Fruit fly (Drosophila melanogaster) whole organism, embryonic: Measurements from ENCODE around the gene aqz.

Experiments used
- Adf1 ChIP-seq: fragments of 200-800 bp; sonication (Bioruptor generic); IDR thresholded peaks from 2 replicates; pipeline ENCODE4 v1.3.6; 2022; ENCODE audit warnings: missing biosample characterization, missing genetic modification characterization
- Asciz ChIP-seq: fragments of 200-800 bp; sonication (Bioruptor generic); optimal IDR thresholded peaks from 2 replicates; lab custom pipeline; 2017; ENCODE audit warnings: missing biosample characterization, mild to moderate bottlenecking, missing genetic modification characterization, missing genetic modification reagents
- B-H2 ChIP-seq: fragments of 200-800 bp; sonication (Bioruptor generic); optimal IDR thresholded peaks from 2 replicates; lab custom pipeline; 2018; ENCODE audit warnings: missing biosample characterization, mild to moderate bottlenecking, missing genetic modification characterization
- CG11093 ChIP-seq: fragments of 200-800 bp; sonication (Bioruptor generic); IDR thresholded peaks from 3 replicates; pipeline ENCODE4 v1.3.6; 2022; ENCODE audit warnings: missing biosample characterization, missing genetic modification characterization
- CG12769 ChIP-seq: fragments of 200-800 bp; sonication (Bioruptor generic); optimal IDR thresholded peaks from 2 replicates; lab custom pipeline; 2019; ENCODE audit warnings: missing biosample characterization, mild to moderate bottlenecking, missing genetic modification characterization, moderate library complexity
- CG14014 ChIP-seq: fragments of 200-800 bp; sonication (Bioruptor generic); IDR thresholded peaks from 2 replicates; pipeline ENCODE4 v1.3.6; 2022; ENCODE audit warnings: missing biosample characterization, missing genetic modification characterization
- CG15269 ChIP-seq: fragments of 200-800 bp; sonication (Bioruptor generic); optimal IDR thresholded peaks from 2 replicates; lab custom pipeline; 2018; ENCODE audit warnings: missing biosample characterization, mild to moderate bottlenecking, missing genetic modification characterization, moderate library complexity
- CG18599 ChIP-seq: fragments of 200-800 bp; sonication (Bioruptor generic); optimal IDR thresholded peaks from 3 replicates; lab custom pipeline; 2017; ENCODE audit warnings: missing biosample characterization, missing genetic modification characterization, mild to moderate bottlenecking, moderate library complexity, missing genetic modification reagents
- CG4820 ChIP-seq: fragments of 200-800 bp; sonication (Bioruptor generic); optimal IDR thresholded peaks from 3 replicates; lab custom pipeline; 2016; ENCODE audit warnings: missing biosample characterization, missing genetic modification characterization
- CG6254 ChIP-seq: fragments of 200-800 bp; sonication (Bioruptor generic); optimal IDR thresholded peaks from 3 replicates; lab custom pipeline; 2017; ENCODE audit warnings: mild to moderate bottlenecking, missing biosample characterization, missing genetic modification reagents, missing genetic modification characterization
- CG6654 ChIP-seq: fragments of 200-800 bp; sonication (Bioruptor generic); optimal IDR thresholded peaks from 2 replicates; lab custom pipeline; 2017; ENCODE audit warnings: missing biosample characterization, mild to moderate bottlenecking, missing genetic modification characterization
- CG6765 ChIP-seq: fragments of 200-800 bp; sonication (Bioruptor generic); optimal IDR thresholded peaks from 3 replicates; lab custom pipeline; 2017; ENCODE audit warnings: missing biosample characterization, mild to moderate bottlenecking, missing genetic modification characterization
- CG7963 ChIP-seq: fragments of 200-800 bp; sonication (Bioruptor generic); IDR thresholded peaks from 3 replicates; pipeline ENCODE4 v1.3.6; 2022; ENCODE audit warnings: missing biosample characterization, missing genetic modification characterization; ENCODE audit not compliant: partially characterized antibody
- CG7987 ChIP-seq: fragments of 200-800 bp; sonication (Bioruptor generic); optimal IDR thresholded peaks from 2 replicates; lab custom pipeline; 2018; ENCODE audit warnings: missing biosample characterization, mild to moderate bottlenecking, missing genetic modification characterization, moderate library complexity
- CG8089 ChIP-seq: fragments of 200-800 bp; sonication (Bioruptor generic); optimal IDR thresholded peaks from 3 replicates; lab custom pipeline; 2016; ENCODE audit warnings: missing biosample characterization, missing genetic modification characterization
- CG8290 ChIP-seq, 3 experiments: fragments of 200-800 bp; sonication (Bioruptor generic); optimal IDR thresholded peaks; 2 replicates each; lab custom pipeline; 2016 to 2019; ENCODE audit warnings: missing biosample characterization in 3 of 3, missing genetic modification characterization in 3 of 3, mild to moderate bottlenecking in 2 of 3, moderate library complexity in 1 of 3
- CG8478 ChIP-seq: fragments of >200 bp; optimal IDR thresholded peaks from 2 replicates; lab custom pipeline; 2018
- CoRest ChIP-seq: fragments of 200-800 bp; sonication (Bioruptor generic); optimal IDR thresholded peaks from 3 replicates; lab custom pipeline; 2018; ENCODE audit warnings: missing biosample characterization, mild to moderate bottlenecking, missing genetic modification characterization, moderate library complexity
- CrebB ChIP-seq: fragments of 200-800 bp; sonication (Bioruptor generic); optimal IDR thresholded peaks from 3 replicates; lab custom pipeline; 2018; ENCODE audit warnings: missing biosample characterization, mild to moderate bottlenecking, missing genetic modification characterization
- Drgx ChIP-seq: fragments of 200-800 bp; sonication (Bioruptor generic); IDR thresholded peaks from 2 replicates; pipeline ENCODE4 v1.3.6; 2022; ENCODE audit warnings: missing biosample characterization, missing genetic modification characterization
- Sox100B ChIP-seq: fragments of 200-800 bp; sonication (Bioruptor generic); optimal IDR thresholded peaks from 3 replicates; lab custom pipeline; 2018; ENCODE audit warnings: missing biosample characterization, mild to moderate bottlenecking, missing genetic modification characterization
- ara ChIP-seq: fragments of 200-800 bp; sonication (Bioruptor generic); IDR thresholded peaks from 2 replicates; pipeline ENCODE4 v1.3.6; 2022; ENCODE audit warnings: missing biosample characterization, missing genetic modification characterization
- cad ChIP-seq: fragments of >200 bp; optimal IDR thresholded peaks from 2 replicates; lab custom pipeline; 2017; ENCODE audit warnings: missing biosample characterization, missing genetic modification characterization
- chm ChIP-seq: fragments of 200-800 bp; sonication (Bioruptor generic); IDR thresholded peaks from 2 replicates; pipeline ENCODE4 v1.3.6; 2022; ENCODE audit warnings: missing biosample characterization, missing genetic modification characterization
- ci ChIP-seq: fragments of 200-800 bp; sonication (Bioruptor generic); IDR thresholded peaks from 3 replicates; pipeline ENCODE4 v1.3.6; 2022; ENCODE audit warnings: missing biosample characterization, missing genetic modification characterization
- cwo ChIP-seq: fragments of 200-800 bp; sonication (Bioruptor generic); optimal IDR thresholded peaks from 3 replicates; lab custom pipeline; 2017; ENCODE audit warnings: missing biosample characterization, missing genetic modification characterization, mild to moderate bottlenecking, moderate library complexity, missing genetic modification reagents
- fu2 ChIP-seq: fragments of 200-800 bp; sonication (Bioruptor generic); optimal IDR thresholded peaks from 2 replicates; lab custom pipeline; 2016; ENCODE audit warnings: missing biosample characterization, missing genetic modification characterization
- grn ChIP-seq: fragments of 200-800 bp; sonication (Bioruptor generic); optimal IDR thresholded peaks from 3 replicates; lab custom pipeline; 2017; ENCODE audit warnings: missing biosample characterization, missing genetic modification characterization
- gro ChIP-seq: fragments of 200-800 bp; sonication (Bioruptor generic); optimal IDR thresholded peaks from 2 replicates; lab custom pipeline; 2016; ENCODE audit warnings: missing biosample characterization, missing genetic modification characterization
- gsb-n ChIP-seq: fragments of 200-800 bp; sonication (Bioruptor generic); optimal IDR thresholded peaks from 3 replicates; lab custom pipeline; 2018; ENCODE audit warnings: missing biosample characterization, mild to moderate bottlenecking, missing genetic modification characterization
- hbn ChIP-seq: fragments of 200-800 bp; sonication (Bioruptor generic); IDR thresholded peaks from 2 replicates; pipeline ENCODE4 v1.3.6; 2022; ENCODE audit warnings: missing biosample characterization, missing genetic modification characterization; ENCODE audit not compliant: partially characterized antibody
- her ChIP-seq: fragments of 200-800 bp; sonication (Bioruptor generic); optimal IDR thresholded peaks from 2 replicates; lab custom pipeline; 2016; ENCODE audit warnings: missing biosample characterization, missing genetic modification characterization
- mirr ChIP-seq: fragments of 200-800 bp; sonication (Bioruptor generic); optimal IDR thresholded peaks from 3 replicates; lab custom pipeline; 2018; ENCODE audit warnings: missing biosample characterization, mild to moderate bottlenecking, missing genetic modification characterization
- nau ChIP-seq: fragments of 200-800 bp; sonication (Bioruptor generic); optimal IDR thresholded peaks from 3 replicates; lab custom pipeline; 2017; ENCODE audit warnings: missing biosample characterization, mild to moderate bottlenecking, missing genetic modification characterization, missing genetic modification reagents
- sd ChIP-seq: fragments of 200-800 bp; sonication (Bioruptor generic); optimal IDR thresholded peaks from 3 replicates; lab custom pipeline; 2018; ENCODE audit warnings: missing biosample characterization, mild to moderate bottlenecking, missing genetic modification characterization, moderate library complexity
- shn ChIP-seq: fragments of 200-800 bp; sonication (Bioruptor generic); optimal IDR thresholded peaks from 3 replicates; lab custom pipeline; 2016; ENCODE audit warnings: missing biosample characterization, missing genetic modification characterization
- sug ChIP-seq: fragments of 200-800 bp; optimal IDR thresholded peaks from 2 replicates; lab custom pipeline; 2019; ENCODE audit warnings: missing biosample characterization, mild to moderate bottlenecking, missing genetic modification characterization, moderate library complexity
- ttk ChIP-seq: fragments of 200-800 bp; sonication (Bioruptor generic); IDR thresholded peaks from 2 replicates; pipeline ENCODE4 v2.1.2; 2022; ENCODE audit warnings: missing biosample characterization, missing genetic modification characterization
- unpg ChIP-seq: fragments of 200-800 bp; sonication (Bioruptor generic); optimal IDR thresholded peaks from 3 replicates; lab custom pipeline; 2018; ENCODE audit warnings: missing biosample characterization, mild to moderate bottlenecking, missing genetic modification characterization, moderate library complexity

Gene aqz

DNA sequence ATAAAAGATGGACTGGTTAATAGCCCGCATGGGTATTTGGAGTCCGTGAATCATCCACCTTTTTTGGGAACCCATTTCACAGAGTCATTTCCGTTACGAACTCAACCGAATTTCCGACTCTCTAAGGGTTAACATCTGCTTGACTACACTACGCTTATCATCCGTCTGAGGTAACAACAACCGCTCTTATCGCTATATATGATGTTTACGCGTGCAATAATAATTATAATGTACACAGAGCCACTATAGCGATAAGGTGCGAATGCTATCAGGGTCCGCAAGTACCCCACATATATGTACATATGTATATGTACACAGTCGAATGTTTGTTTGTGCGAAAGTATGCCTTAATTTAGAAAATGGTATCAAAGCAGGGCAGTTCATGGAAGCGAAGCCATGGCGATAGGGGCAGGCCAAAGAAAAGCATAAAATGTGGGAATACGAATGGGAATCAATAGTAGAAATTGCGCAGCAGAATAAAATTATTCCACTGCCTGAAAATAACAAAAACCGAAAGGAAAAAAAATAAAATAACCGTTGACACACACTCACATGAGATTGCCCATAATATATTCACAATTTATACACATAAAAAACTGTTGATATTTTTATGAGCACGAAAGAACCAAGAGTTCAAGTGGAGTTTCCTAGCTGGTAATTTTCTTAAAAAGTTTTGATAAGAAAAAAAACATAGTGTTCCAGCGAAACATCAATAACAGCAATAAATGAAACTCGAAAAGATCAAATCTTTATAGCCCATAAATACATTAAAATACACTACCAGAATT, 9.9 kb downstream of the aqz start (continued):
- TF ChIP-seq CG8089 (GFP tag; lab: Kevin White, UChicago) (peak; percentile 83), gsb-n (tag; lab: Kevin White, UChicago) (peak; percentile 86), Sox100B (peak; percentile 75), CG8478 (lab: Kevin White, UChicago) (no peak), ara (peak; percentile 87), unpg (GFP tag; lab: Kevin White, UChicago) (peak; percentile 83), chm (GFP tag; lab: Robert Waterston, UW) (peak; percentile 93), nau (GFP tag; lab: Kevin White, UChicago) (peak; percentile 88), CG15269 (tag; lab: Kevin White, UChicago) (peak; percentile 77), Adf1 (GFP tag; lab: Robert Waterston, UW) (peak; percentile 59; the same call in 1 of the 2 replicates), shn (GFP tag; lab: Kevin White, UChicago) (peak; percentile 23)

DNA sequence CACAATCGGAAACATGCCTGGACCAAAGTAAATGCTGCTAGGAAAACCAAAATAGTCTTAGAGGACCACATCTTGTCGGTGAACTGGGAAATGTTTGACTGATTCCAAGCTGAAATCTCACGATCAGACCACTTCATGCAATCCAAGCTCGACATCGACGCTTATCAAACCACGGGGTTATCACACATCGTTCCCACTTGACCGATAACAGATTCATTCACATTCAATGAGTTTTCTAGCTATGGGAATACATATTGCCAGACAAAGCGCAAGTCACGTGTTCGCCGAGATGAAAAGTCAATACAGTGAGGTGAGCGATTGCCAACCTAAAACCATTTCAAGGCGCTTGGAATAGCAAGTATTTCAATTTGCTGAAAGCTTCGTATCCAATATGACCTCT, 10.8 kb downstream of the aqz start:
- TF ChIP-seq gro: peak; percentile 27
- no peak for TF ChIP-seq Asciz (GFP tag; lab: Kevin White, UChicago)
- TF ChIP-seq CrebB (tag; lab: Kevin White, UChicago): peak; percentile 7
- TF ChIP-seq CG11093: no peak
- peak; percentile 57 for TF ChIP-seq mirr (GFP tag; lab: Kevin White, UChicago)
- no peak for TF ChIP-seq CG6765
- peak; percentile 91 for TF ChIP-seq cwo (GFP tag; lab: Kevin White, UChicago)
- TF ChIP-seq Adf1 (GFP tag; lab: Robert Waterston, UW): no peak
- no peak for TF ChIP-seq her (GFP tag; lab: Kevin White, UChicago)
- TF ChIP-seq CG6254 (GFP tag; lab: Kevin White, UChicago): no peak
- peak; percentile 49 for TF ChIP-seq CG7987 (GFP tag; lab: Kevin White, UChicago)
- peak; percentile 20 for TF ChIP-seq CG12769 (tag; lab: Kevin White, UChicago)
- TF ChIP-seq ci: peak; percentile 44; the same call in 1 of the 3 replicates
- TF ChIP-seq sug (tag; lab: Kevin White, UChicago): peak; percentile 54
- no peak for TF ChIP-seq Drgx (GFP tag; lab: Robert Waterston, UW)
- no peak for TF ChIP-seq CG6654 (GFP tag; lab: Kevin White, UChicago)
- no peak for TF ChIP-seq sd (tag; lab: Kevin White, UChicago)
- TF ChIP-seq CoRest: no peak
- TF ChIP-seq CG4820 (GFP tag; lab: Kevin White, UChicago): no peak
- TF ChIP-seq ttk (GFP tag; lab: Robert Waterston, UW): no peak
- TF ChIP-seq fu2 (GFP tag; lab: Kevin White, UChicago): no peak
- peak; percentile 16 for TF ChIP-seq B-H2 (GFP tag; lab: Kevin White, UChicago)
- no peak for TF ChIP-seq CG14014 (GFP tag; lab: Robert Waterston, UW)
- peak; percentile 19 for TF ChIP-seq CG18599 (GFP tag; lab: Kevin White, UChicago)
- TF ChIP-seq cad (GFP tag; lab: Kevin White, UChicago): no peak
- TF ChIP-seq CG8478 (lab: Kevin White, UChicago): no peak
- TF ChIP-seq hbn (GFP tag; lab: Robert Waterston, UW): no peak
- TF ChIP-seq CG7963: no peak
- TF ChIP-seq grn (GFP tag; lab: Kevin White, UChicago): peak; percentile 46
- no peak for TF ChIP-seq CG8290 (GFP tag; optimal IDR thresholded peaks at IDR 0.05; lab: Kevin White, UChicago)
- peak in 1 of 2 experiments; percentile 24 for TF ChIP-seq CG8290 (tag; optimal IDR thresholded peaks at IDR 0.05; lab: Kevin White, UChicago)
